Fruit fly (Drosophila melanogaster) whole organism, embryonic: ENCODE measurements around the gene dpp.

ENCODE experiments used
- CG10321 ChIP-seq: fragments of 200-800 bp; sonication (Bioruptor generic); IDR thresholded peaks from 2 replicates; pipeline ENCODE4 v1.3.6; 2022; ENCODE audit warnings: missing biosample characterization, missing genetic modification characterization
- CG14710 ChIP-seq: fragments of 200-800 bp; sonication (Bioruptor generic); optimal IDR thresholded peaks from 3 replicates; lab custom pipeline; 2019; ENCODE audit warnings: missing biosample characterization, mild to moderate bottlenecking, missing genetic modification characterization, moderate library complexity
- CG4360 ChIP-seq: fragments of 200-800 bp; sonication (Bioruptor generic); IDR thresholded peaks from 2 replicates; pipeline ENCODE4 v1.3.6; 2022; ENCODE audit warnings: missing biosample characterization, missing genetic modification characterization
- Sox102F ChIP-seq: fragments of 200-800 bp; sonication (Bioruptor generic); optimal IDR thresholded peaks from 2 replicates; lab custom pipeline; 2018; ENCODE audit warnings: missing biosample characterization, mild to moderate bottlenecking, missing genetic modification characterization, moderate library complexity
- pita ChIP-seq: fragments of 200-800 bp; sonication (Bioruptor generic); optimal IDR thresholded peaks from 2 replicates; lab custom pipeline; 2017; ENCODE audit warnings: missing biosample characterization, mild to moderate bottlenecking, missing genetic modification characterization

DNA sequence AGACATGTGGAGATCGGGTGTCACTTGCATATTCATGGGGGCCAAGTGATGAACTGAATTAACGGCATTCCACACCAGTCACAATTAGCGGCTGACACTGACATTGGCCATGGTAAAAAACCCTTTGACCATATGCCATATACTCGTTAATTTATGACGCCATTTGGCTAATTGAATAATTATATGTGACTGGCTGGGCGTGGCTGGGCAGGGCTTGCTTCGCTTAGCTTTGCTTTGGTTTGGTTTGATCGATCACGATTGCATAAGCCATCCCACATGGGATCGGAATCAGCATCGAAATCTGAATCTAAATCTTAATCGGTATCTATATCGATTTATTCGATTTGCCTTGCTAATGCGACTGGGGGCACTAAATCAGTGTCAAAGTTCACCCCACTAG is 1.4 kb downstream of the dpp start:
- TF ChIP-seq CG14710 (tag; lab: Kevin White, UChicago) (no peak), CG4360 (GFP tag; lab: Robert Waterston, UW) (no peak), pita (no peak), CG10321 (GFP tag; lab: Robert Waterston, UW) (no peak), Sox102F (GFP tag; lab: Kevin White, UChicago) (no peak)
